Worm (Caenorhabditis elegans) whole organism, L3 larva: ENCODE measurements around the gene T23B5.3.

Experiments
- R02D3.7 ChIP-seq: fragments of 150-350 bp; optimal IDR thresholded peaks from 2 replicates; lab custom pipeline; 2014; ENCODE audit warnings: missing biosample characterization, missing genetic modification characterization
- nhr-12 ChIP-seq: fragments of 150-350 bp; optimal IDR thresholded peaks from 2 replicates; lab custom pipeline; 2014; ENCODE audit warnings: missing biosample characterization, missing genetic modification characterization

- TF ChIP-seq R02D3.7 (tag; lab: Kevin White, UChicago) (no peak), nhr-12 (tag; lab: Kevin White, UChicago) (no peak)
These were observed 822 bp downstream of the T23B5.3 start for ce11 chrIV:12689292-12689691.
